Worm (Caenorhabditis elegans) whole organism, L2 larva: Measurements from ENCODE around the gene C54F6.19.

Source experiments
- C34F6.9 ChIP-seq: fragments of 150-350 bp; optimal IDR thresholded peaks from 2 replicates; lab custom pipeline; 2014; ENCODE audit warnings: missing biosample characterization, missing genetic modification characterization
- F13H6.1 ChIP-seq: sonication (generic microtip); optimal IDR thresholded peaks from 2 replicates; lab custom pipeline; 2016; ENCODE audit warnings: missing genetic modification characterization, missing compliant biosample characterization
- R02D3.7 ChIP-seq: fragments of 150-350 bp; optimal IDR thresholded peaks from 2 replicates; lab custom pipeline; 2014; ENCODE audit warnings: missing biosample characterization, missing genetic modification characterization
- Y55F3AM.14 ChIP-seq: fragments of 200-800 bp; sonication (Bioruptor generic); optimal IDR thresholded peaks from 2 replicates; lab custom pipeline; 2018; ENCODE audit warnings: mild to moderate bottlenecking, missing genetic modification characterization, missing compliant biosample characterization
- ZK546.5 ChIP-seq: sonication (generic microtip); optimal IDR thresholded peaks from 2 replicates; lab custom pipeline; 2017; ENCODE audit warnings: missing biosample characterization, missing genetic modification characterization
- alr-1 ChIP-seq: fragments of 150-350 bp; optimal IDR thresholded peaks from 2 replicates; lab custom pipeline; 2014; ENCODE audit warnings: missing biosample characterization, missing genetic modification characterization
- aly-2 ChIP-seq: fragments of 150-350 bp; optimal IDR thresholded peaks from 2 replicates; lab custom pipeline; 2014; ENCODE audit warnings: missing biosample characterization, missing genetic modification characterization
- ama-1 ChIP-seq: fragments of 150-350 bp; optimal IDR thresholded peaks from 2 replicates; lab custom pipeline; 2018; ENCODE audit warnings: inconsistent platforms
- blmp-1 ChIP-seq: sonication (generic microtip); optimal IDR thresholded peaks from 2 replicates; lab custom pipeline; 2017; ENCODE audit warnings: missing genetic modification characterization, mild to moderate bottlenecking, missing compliant biosample characterization, antibody characterized with exemption, moderate library complexity; ENCODE audit not compliant: insufficient read depth
- ceh-16 ChIP-seq: fragments of 150-350 bp; optimal IDR thresholded peaks from 2 replicates; lab custom pipeline; 2014; ENCODE audit warnings: missing biosample characterization, missing genetic modification characterization
- ceh-82 ChIP-seq: fragments of 150-350 bp; optimal IDR thresholded peaks from 2 replicates; lab custom pipeline; 2014; ENCODE audit warnings: missing biosample characterization, missing genetic modification characterization
- crh-2 ChIP-seq: sonication (generic microtip); optimal IDR thresholded peaks from 2 replicates; lab custom pipeline; 2017; ENCODE audit warnings: missing biosample characterization, missing genetic modification characterization
- dmd-4 ChIP-seq: sonication (generic microtip); optimal IDR thresholded peaks from 2 replicates; lab custom pipeline; 2017; ENCODE audit warnings: missing biosample characterization, missing genetic modification characterization
- egl-27 ChIP-seq: sonication (generic microtip); optimal IDR thresholded peaks from 3 replicates; lab custom pipeline; 2017; ENCODE audit warnings: missing biosample characterization, missing genetic modification reagents, missing genetic modification characterization
- elt-1 ChIP-seq: fragments of 150-350 bp; optimal IDR thresholded peaks from 2 replicates; lab custom pipeline; 2014; ENCODE audit warnings: missing biosample characterization, missing genetic modification characterization
- elt-3 ChIP-seq: sonication (generic microtip); optimal IDR thresholded peaks from 2 replicates; lab custom pipeline; 2017; ENCODE audit warnings: missing biosample characterization, missing genetic modification characterization
- fos-1 ChIP-seq: fragments of 150-350 bp; optimal IDR thresholded peaks from 2 replicates; lab custom pipeline; 2014; ENCODE audit warnings: missing biosample characterization, missing genetic modification characterization
- gmeb-1 ChIP-seq: fragments of 150-350 bp; optimal IDR thresholded peaks from 2 replicates; lab custom pipeline; 2014; ENCODE audit warnings: missing biosample characterization, missing genetic modification characterization
- lin-11 ChIP-seq: fragments of 150-350 bp; sonication (generic microtip); optimal IDR thresholded peaks from 2 replicates; lab custom pipeline; 2014; ENCODE audit warnings: missing biosample characterization, missing genetic modification characterization, inconsistent platforms, mixed read lengths
- lin-13 ChIP-seq: fragments of 150-350 bp; optimal IDR thresholded peaks from 2 replicates; lab custom pipeline; 2014; ENCODE audit warnings: missing biosample characterization, missing genetic modification reagents, missing genetic modification characterization
- lin-39 ChIP-seq: fragments of 150-350 bp; optimal IDR thresholded peaks from 2 replicates; lab custom pipeline; 2014; ENCODE audit warnings: missing biosample characterization, missing genetic modification reagents, missing genetic modification characterization
- lsy-2 ChIP-seq, 2 experiments: fragments of 150-350 bp in 1 of 2; sonication (generic microtip) in 1 of 2; optimal IDR thresholded peaks; 2 replicates each; lab custom pipeline; 2014 to 2017; ENCODE audit warnings: missing biosample characterization in 2 of 2, missing genetic modification characterization in 2 of 2
- mab-5 ChIP-seq: fragments of 150-350 bp; optimal IDR thresholded peaks from 2 replicates; lab custom pipeline; 2014; ENCODE audit warnings: missing biosample characterization, missing genetic modification characterization
- mbf-1 ChIP-seq: sonication (generic microtip); optimal IDR thresholded peaks from 2 replicates; lab custom pipeline; 2017; ENCODE audit warnings: missing biosample characterization, missing genetic modification characterization
- mdl-1 ChIP-seq, 2 experiments: fragments of 150-350 bp in 1 of 2; sonication (generic microtip) in 1 of 2; optimal IDR thresholded peaks; 2 replicates each; lab custom pipeline; 2017; ENCODE audit warnings: missing biosample characterization in 2 of 2, missing genetic modification characterization in 2 of 2
- nhr-10 ChIP-seq: sonication (generic microtip); optimal IDR thresholded peaks from 2 replicates; lab custom pipeline; 2017; ENCODE audit warnings: missing biosample characterization, missing genetic modification characterization
- nhr-11 ChIP-seq: fragments of 150-350 bp; optimal IDR thresholded peaks from 2 replicates; lab custom pipeline; 2014; ENCODE audit warnings: missing biosample characterization, missing genetic modification characterization
- nhr-12 ChIP-seq: fragments of 150-350 bp; optimal IDR thresholded peaks from 2 replicates; lab custom pipeline; 2014; ENCODE audit warnings: missing biosample characterization, missing genetic modification characterization
- nhr-129 ChIP-seq: fragments of 150-350 bp; optimal IDR thresholded peaks from 2 replicates; lab custom pipeline; 2014; ENCODE audit warnings: missing biosample characterization, missing genetic modification characterization
- nhr-21 ChIP-seq: fragments of 150-350 bp; optimal IDR thresholded peaks from 2 replicates; lab custom pipeline; 2014; ENCODE audit warnings: missing biosample characterization, missing genetic modification characterization
- nhr-23 ChIP-seq: fragments of 150-350 bp; optimal IDR thresholded peaks from 2 replicates; lab custom pipeline; 2014; ENCODE audit warnings: missing biosample characterization, missing genetic modification reagents, missing genetic modification characterization
- nhr-237 ChIP-seq: fragments of 150-350 bp; optimal IDR thresholded peaks from 2 replicates; lab custom pipeline; 2014; ENCODE audit warnings: missing biosample characterization, missing genetic modification characterization
- nhr-25 ChIP-seq: fragments of 150-350 bp; sonication (generic microtip); optimal IDR thresholded peaks from 3 replicates; lab custom pipeline; 2014; ENCODE audit warnings: missing biosample characterization, missing genetic modification characterization
- nhr-77 ChIP-seq: fragments of 150-350 bp; optimal IDR thresholded peaks from 2 replicates; lab custom pipeline; 2014; ENCODE audit warnings: missing biosample characterization, missing genetic modification characterization
- peb-1 ChIP-seq: fragments of 150-350 bp; optimal IDR thresholded peaks from 2 replicates; lab custom pipeline; 2014; ENCODE audit warnings: missing biosample characterization, missing genetic modification characterization
- sem-4 ChIP-seq: fragments of 150-350 bp; optimal IDR thresholded peaks from 2 replicates; lab custom pipeline; 2014; ENCODE audit warnings: missing biosample characterization, missing genetic modification reagents, missing genetic modification characterization
- skn-1 ChIP-seq: sonication (generic microtip); optimal IDR thresholded peaks from 2 replicates; lab custom pipeline; 2017; ENCODE audit warnings: missing biosample characterization, missing genetic modification characterization
- sma-3 ChIP-seq: sonication (generic microtip); optimal IDR thresholded peaks from 2 replicates; lab custom pipeline; 2016; ENCODE audit warnings: missing genetic modification reagents, missing genetic modification characterization, missing compliant biosample characterization
- sma-9 ChIP-seq, 2 experiments: fragments of 150-350 bp in 1 of 2; sonication (generic microtip) in 1 of 2; optimal IDR thresholded peaks; 2 replicates each; lab custom pipeline; 2014 to 2016; ENCODE audit warnings: missing genetic modification characterization in 2 of 2, mild to moderate bottlenecking in 1 of 2, missing biosample characterization in 1 of 2, missing compliant biosample characterization in 1 of 2, missing genetic modification reagents in 1 of 2, moderate library complexity in 1 of 2
- snpc-4 ChIP-seq: fragments of 150-350 bp; optimal IDR thresholded peaks from 2 replicates; lab custom pipeline; 2014; ENCODE audit warnings: missing biosample characterization, missing genetic modification characterization
- unc-39 ChIP-seq: fragments of 150-350 bp; optimal IDR thresholded peaks from 2 replicates; lab custom pipeline; 2014; ENCODE audit warnings: missing biosample characterization, missing genetic modification characterization
- unc-55 ChIP-seq: fragments of 150-350 bp; sonication (generic microtip); optimal IDR thresholded peaks from 3 replicates; lab custom pipeline; 2014; ENCODE audit warnings: missing biosample characterization, missing genetic modification reagents, missing genetic modification characterization
- unc-62 ChIP-seq: fragments of 150-350 bp; optimal IDR thresholded peaks from 2 replicates; lab custom pipeline; 2014; ENCODE audit warnings: missing biosample characterization, missing genetic modification reagents, missing genetic modification characterization
- zag-1 ChIP-seq: fragments of 150-350 bp; optimal IDR thresholded peaks from 2 replicates; lab custom pipeline; 2014; ENCODE audit warnings: missing biosample characterization, missing genetic modification characterization
- ztf-1 ChIP-seq: fragments of 200-800 bp; sonication (Bioruptor generic); conservative IDR thresholded peaks from 2 replicates; pipeline ENCODE4 v1.3.6; 2022; ENCODE audit warnings: missing genetic modification characterization, missing compliant biosample characterization
- ztf-11 ChIP-seq: sonication (generic microtip); optimal IDR thresholded peaks from 2 replicates; lab custom pipeline; 2017; ENCODE audit warnings: missing biosample characterization, missing genetic modification characterization
- ztf-4 ChIP-seq: fragments of 150-350 bp; optimal IDR thresholded peaks from 2 replicates; lab custom pipeline; 2014; ENCODE audit warnings: missing biosample characterization, missing genetic modification characterization

C54F6.19 gene

DNA sequence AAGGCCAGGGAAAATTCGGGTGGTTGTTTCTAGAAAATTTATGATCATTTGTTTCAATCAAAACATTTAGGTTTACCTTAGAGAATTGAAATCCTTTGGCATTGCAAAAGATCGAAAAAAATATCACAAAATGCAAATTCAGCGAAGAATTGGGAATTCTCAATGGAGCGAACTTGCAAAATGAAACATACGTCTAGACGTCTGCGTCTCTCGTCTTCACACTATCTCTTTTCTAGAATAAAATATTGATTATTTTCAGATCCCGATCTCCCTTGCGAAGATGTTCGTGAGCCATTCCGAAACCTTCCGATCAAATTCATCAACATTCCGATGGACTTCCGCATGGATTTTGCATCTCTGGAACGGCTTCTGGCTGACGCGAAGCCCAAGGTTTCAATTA, 35.1 kb downstream of the C54F6.19 start, which contains the start of gene ets-6:
TSS of gene ets-6 (minus strand) at position 169 of the 400 bp plus-strand sequence.
- TF ChIP-seq nhr-237 (tag; lab: Kevin White, UChicago) (no peak), egl-27 (tag; lab: Kevin White, UChicago) (no peak), unc-39 (tag; lab: Kevin White, UChicago) (no peak), alr-1 (tag; lab: Kevin White, UChicago) (no peak), sma-3 (GFP tag; lab: Kevin White, UChicago) (peak; percentile 16), sma-9 (GFP tag; optimal IDR thresholded peaks at IDR 0.05; lab: Kevin White, UChicago) (peak; percentile 26), sma-9 (tag; optimal IDR thresholded peaks at IDR 0.05; lab: Kevin White, UChicago) (no peak), nhr-21 (tag; lab: Kevin White, UChicago) (peak; percentile 18), peb-1 (no peak), blmp-1 (tag; lab: Kevin White, UChicago) (no peak), sem-4 (tag; lab: Kevin White, UChicago) (no peak), C34F6.9 (tag; lab: Kevin White, UChicago) (peak; percentile 77), ztf-1 (no peak), unc-55 (GFP tag; lab: Kevin White, UChicago) (peak; percentile 76), mdl-1 (tag; optimal IDR thresholded peaks at IDR 0.05; lab: Kevin White, UChicago) (no peak), nhr-25 (tag; lab: Kevin White, UChicago) (peak; percentile 35), aly-2 (tag; lab: Kevin White, UChicago) (no peak), lsy-2 (tag; optimal IDR thresholded peaks at IDR 0.05; lab: Kevin White, UChicago) (peak; percentile 10 to 78), nhr-77 (no peak), ceh-82 (tag; lab: Kevin White, UChicago) (no peak), nhr-129 (tag; lab: Kevin White, UChicago) (peak; percentile 50), dmd-4 (tag; lab: Kevin White, UChicago) (no peak), gmeb-1 (tag; lab: Kevin White, UChicago) (peak; percentile 60), lin-11 (tag; lab: Kevin White, UChicago) (no peak), fos-1 (peak; percentile 25), nhr-23 (tag; lab: Kevin White, UChicago) (no peak), R02D3.7 (tag; lab: Kevin White, UChicago) (no peak), ztf-4 (tag; lab: Kevin White, UChicago) (no peak), elt-1 (tag; lab: Kevin White, UChicago) (no peak), snpc-4 (tag; lab: Kevin White, UChicago) (no peak), ama-1 (lab: Kevin White, UChicago) (no peak), crh-2 (tag; lab: Kevin White, UChicago) (peak; percentile 55)

- TF ChIP-seq mab-5 (tag; lab: Kevin White, UChicago) (no peak), egl-27 (tag; lab: Kevin White, UChicago) (no peak), lin-13 (GFP tag; lab: Kevin White, UChicago) (no peak), lin-11 (tag; lab: Kevin White, UChicago) (no peak), ZK546.5 (no peak), nhr-129 (tag; lab: Kevin White, UChicago) (no peak), elt-3 (no peak), F13H6.1 (tag; lab: Kevin White, UChicago) (peak; percentile 35), nhr-10 (no peak), nhr-237 (tag; lab: Kevin White, UChicago) (no peak), ztf-4 (tag; lab: Kevin White, UChicago) (no peak), unc-62 (GFP tag; lab: Kevin White, UChicago) (no peak), nhr-25 (tag; lab: Kevin White, UChicago) (no peak), aly-2 (tag; lab: Kevin White, UChicago) (no peak), lsy-2 (tag; optimal IDR thresholded peaks at IDR 0.05; lab: Kevin White, UChicago) (peak; percentile 26 to 82), sma-9 (GFP tag; optimal IDR thresholded peaks at IDR 0.05; lab: Kevin White, UChicago) (peak; percentile 57), sma-9 (tag; optimal IDR thresholded peaks at IDR 0.05; lab: Kevin White, UChicago) (no peak), mbf-1 (no peak), unc-39 (tag; lab: Kevin White, UChicago) (no peak), blmp-1 (tag; lab: Kevin White, UChicago) (no peak), crh-2 (tag; lab: Kevin White, UChicago) (peak; percentile 64), sma-3 (GFP tag; lab: Kevin White, UChicago) (peak; percentile 60), mdl-1 (tag; optimal IDR thresholded peaks at IDR 0.05; lab: Kevin White, UChicago) (no peak), alr-1 (tag; lab: Kevin White, UChicago) (no peak), fos-1 (peak; percentile 13), lin-39 (tag; lab: Kevin White, UChicago) (no peak), zag-1 (tag; lab: Kevin White, UChicago) (no peak), gmeb-1 (tag; lab: Kevin White, UChicago) (peak; percentile 74), ama-1 (lab: Kevin White, UChicago) (no peak), sem-4 (tag; lab: Kevin White, UChicago) (peak; percentile 63), ztf-1 (no peak), nhr-12 (tag; lab: Kevin White, UChicago) (no peak), nhr-77 (no peak), Y55F3AM.14 (GFP tag; lab: Kevin White, UChicago) (no peak), dmd-4 (tag; lab: Kevin White, UChicago) (no peak), ceh-16 (tag; lab: Kevin White, UChicago) (no peak), nhr-21 (tag; lab: Kevin White, UChicago) (no peak), peb-1 (no peak), ztf-11 (no peak), unc-55 (GFP tag; lab: Kevin White, UChicago) (peak; percentile 81), snpc-4 (tag; lab: Kevin White, UChicago) (peak; percentile 30), skn-1 (tag; lab: Kevin White, UChicago) (no peak), nhr-11 (tag; lab: Kevin White, UChicago) (no peak), R02D3.7 (tag; lab: Kevin White, UChicago) (no peak), elt-1 (tag; lab: Kevin White, UChicago) (no peak)
These were observed 42.4 kb downstream of the C54F6.19 start, which contains the start of the genes F19F10.11 and C50E3.5 for ce11 chrV:7587637-7588036. Gene F19F10.11 (minus strand): TSS chrV:7587704. Gene C50E3.5 (plus strand): TSS chrV:7587996.
